Fruit fly (Drosophila melanogaster): ENCODE results near the gene CG5386.
A peak's percentile ranks its signal among the peaks of the same experiment; 100 is the strongest.

Gene CG5386

DNA sequence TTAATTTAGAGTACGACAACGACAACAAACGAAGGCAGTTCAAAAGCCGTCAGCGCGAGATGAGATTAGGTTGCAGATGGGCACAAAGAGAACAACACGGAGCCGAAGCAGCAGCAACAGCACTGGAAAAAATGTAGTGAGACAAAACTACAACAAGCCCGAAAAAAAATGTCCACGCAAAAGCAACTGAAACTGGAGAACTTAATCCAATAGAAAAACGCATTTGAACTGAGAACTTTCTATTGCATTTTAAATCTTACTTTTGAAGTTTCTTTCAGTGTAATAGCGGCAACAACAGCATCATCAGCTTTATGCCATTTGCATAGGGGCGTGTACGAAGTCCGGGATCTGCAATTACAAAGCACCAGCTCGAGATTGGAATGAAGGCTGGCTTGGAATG, 2.5 kb downstream of the CG5386 start (continued):
- no peak for TF ChIP-seq Mio (GFP tag; optimal IDR thresholded peaks at IDR 0.05)

DNA sequence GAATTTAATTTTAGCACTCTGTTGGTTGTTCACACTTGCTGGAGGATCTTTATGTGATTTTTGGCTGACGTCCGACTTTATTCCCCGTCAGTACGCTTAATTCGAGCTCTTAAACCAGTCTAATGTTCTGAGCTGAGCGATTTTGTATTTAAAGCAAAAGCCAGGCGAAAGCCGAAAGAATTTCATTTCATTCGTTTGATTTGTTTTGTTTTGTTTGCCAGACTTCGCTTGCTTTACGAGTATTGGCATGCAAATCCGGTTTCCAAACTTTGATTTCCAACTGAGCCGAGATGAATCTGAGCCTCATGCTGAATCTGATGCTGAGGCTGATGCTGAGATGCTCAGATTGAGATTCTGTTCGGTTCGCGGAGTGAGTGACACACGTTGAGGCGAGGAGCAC, 8.0 kb downstream of the CG5386 start, which contains the start of gene CG5391:
TSS of gene CG5391 (minus strand) at position 101 of the 400 bp plus-strand sequence.
- TF ChIP-seq sv (GFP tag; optimal IDR thresholded peaks at IDR 0.05): no peak
- no peak for TF ChIP-seq fru (GFP tag; optimal IDR thresholded peaks at IDR 0.05)
- no peak for TF ChIP-seq dmrt93B (GFP tag; optimal IDR thresholded peaks at IDR 0.05)
- TF ChIP-seq foxo (GFP tag; optimal IDR thresholded peaks at IDR 0.05): no peak
- TF ChIP-seq usp (GFP tag; optimal IDR thresholded peaks at IDR 0.05): no peak
- TF ChIP-seq HLH106 (tag; optimal IDR thresholded peaks at IDR 0.05): no peak
- TF ChIP-seq Mio (GFP tag; optimal IDR thresholded peaks at IDR 0.05): no peak
- TF ChIP-seq dsf (GFP tag; optimal IDR thresholded peaks at IDR 0.05; ENCODE audit: borderline replicate concordance): no peak
- no peak for TF ChIP-seq woc (GFP tag; optimal IDR thresholded peaks at IDR 0.05)
- no peak for TF ChIP-seq tai (GFP tag; optimal IDR thresholded peaks at IDR 0.05)
- TF ChIP-seq sage (GFP tag; optimal IDR thresholded peaks at IDR 0.05): no peak
- TF ChIP-seq pan (optimal IDR thresholded peaks at IDR 0.05): no peak
- no peak for TF ChIP-seq Jra (GFP tag; optimal IDR thresholded peaks at IDR 0.05)
- TF ChIP-seq OdsH (GFP tag; optimal IDR thresholded peaks at IDR 0.05): no peak
- TF ChIP-seq CrebA (GFP tag; optimal IDR thresholded peaks at IDR 0.05; ENCODE audit: borderline replicate concordance): no peak
- no peak for TF ChIP-seq Hr83 (GFP tag; optimal IDR thresholded peaks at IDR 0.05; ENCODE audit: poor library complexity, severe bottlenecking)
- no peak for TF ChIP-seq h (GFP tag; optimal IDR thresholded peaks at IDR 0.05)
- no peak for TF ChIP-seq Abd-B (GFP tag; optimal IDR thresholded peaks at IDR 0.05)
- TF ChIP-seq Hr78 (GFP tag; optimal IDR thresholded peaks at IDR 0.05): no peak

DNA sequence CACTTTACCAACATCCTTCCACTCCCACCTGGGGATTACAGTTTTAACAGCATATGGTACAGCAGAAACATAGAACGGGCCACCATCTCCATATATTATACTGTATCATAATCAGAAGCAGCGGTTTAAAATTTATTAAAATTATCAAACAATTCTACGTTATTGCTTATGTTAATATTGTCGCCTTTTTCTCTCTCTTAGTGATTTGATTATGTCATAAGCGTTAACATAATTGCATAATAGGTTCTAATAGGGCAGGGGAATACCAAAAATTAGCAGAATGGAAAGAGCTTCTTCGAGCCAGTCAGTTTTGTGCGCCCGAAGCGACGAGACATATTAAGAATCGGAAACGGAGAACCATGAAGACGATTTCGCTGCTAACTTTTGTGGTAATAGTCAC, 10.4 kb downstream of the CG5386 start, which contains the start of gene CG13862:
TSS of gene CG13862 (plus strand) at position 301 of the 400 bp plus-strand sequence.
- TF ChIP-seq Myc (optimal IDR thresholded peaks at IDR 0.05) (no peak), pan (optimal IDR thresholded peaks at IDR 0.05) (no peak), dmrt93B (GFP tag; optimal IDR thresholded peaks at IDR 0.05) (no peak), Rel (GFP tag; optimal IDR thresholded peaks at IDR 0.05) (no peak), Rel (tag; optimal IDR thresholded peaks at IDR 0.05) (no peak), CrebA (GFP tag; optimal IDR thresholded peaks at IDR 0.05; ENCODE audit: borderline replicate concordance) (no peak), usp (GFP tag; optimal IDR thresholded peaks at IDR 0.05) (no peak), Dif (GFP tag; optimal IDR thresholded peaks at IDR 0.05; ENCODE audit: partially characterized antibody) (no peak), Sp1 (GFP tag; optimal IDR thresholded peaks at IDR 0.05) (no peak), foxo (GFP tag; optimal IDR thresholded peaks at IDR 0.05) (no peak), N (GFP tag; optimal IDR thresholded peaks at IDR 0.05) (no peak), GATAd (GFP tag; optimal IDR thresholded peaks at IDR 0.05) (no peak), HLH106 (tag; optimal IDR thresholded peaks at IDR 0.05) (no peak), br (GFP tag; optimal IDR thresholded peaks at IDR 0.05) (no peak), Dfd (GFP tag; optimal IDR thresholded peaks at IDR 0.05) (no peak), dl (GFP tag; optimal IDR thresholded peaks at IDR 0.05; ENCODE audit: insufficient read depth in 1 of 2, partially characterized antibody in 2 of 2) (no peak), brk (GFP tag; optimal IDR thresholded peaks at IDR 0.05) (no peak), Mio (GFP tag; optimal IDR thresholded peaks at IDR 0.05) (no peak)

DNA sequence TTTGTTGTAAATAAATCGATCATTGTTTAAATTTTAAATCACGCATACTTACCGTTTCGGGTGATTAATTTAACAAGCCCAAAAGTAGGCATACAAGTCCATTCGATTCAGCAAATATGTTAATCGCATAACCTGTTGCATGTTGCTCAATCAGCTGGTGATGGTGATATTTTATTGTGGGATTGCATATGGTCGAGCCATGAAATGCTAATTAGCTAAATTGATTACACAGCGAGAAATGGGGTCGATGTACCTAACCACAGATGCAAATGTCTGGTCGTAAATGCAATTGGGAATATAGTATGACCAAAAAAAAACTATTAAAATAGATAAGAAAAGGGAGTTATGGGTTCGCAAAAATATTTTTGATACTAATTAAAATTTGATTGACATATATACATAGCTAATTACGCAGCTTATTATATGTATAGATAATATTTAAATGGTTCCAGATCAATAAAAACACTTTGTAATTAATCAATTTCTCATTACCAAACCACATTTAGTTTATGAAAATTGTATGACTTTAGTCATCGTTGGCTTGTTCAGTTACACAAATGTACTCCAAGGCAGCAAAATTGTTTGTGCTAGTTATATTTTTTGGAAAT, 11.4 kb downstream of the CG5386 start, which contains the start of gene CG33721:
TSS of gene CG33721 (plus strand) at position 558 of the 608 bp plus-strand sequence.
- no peak for TF ChIP-seq sv (GFP tag; optimal IDR thresholded peaks at IDR 0.05)

DNA sequence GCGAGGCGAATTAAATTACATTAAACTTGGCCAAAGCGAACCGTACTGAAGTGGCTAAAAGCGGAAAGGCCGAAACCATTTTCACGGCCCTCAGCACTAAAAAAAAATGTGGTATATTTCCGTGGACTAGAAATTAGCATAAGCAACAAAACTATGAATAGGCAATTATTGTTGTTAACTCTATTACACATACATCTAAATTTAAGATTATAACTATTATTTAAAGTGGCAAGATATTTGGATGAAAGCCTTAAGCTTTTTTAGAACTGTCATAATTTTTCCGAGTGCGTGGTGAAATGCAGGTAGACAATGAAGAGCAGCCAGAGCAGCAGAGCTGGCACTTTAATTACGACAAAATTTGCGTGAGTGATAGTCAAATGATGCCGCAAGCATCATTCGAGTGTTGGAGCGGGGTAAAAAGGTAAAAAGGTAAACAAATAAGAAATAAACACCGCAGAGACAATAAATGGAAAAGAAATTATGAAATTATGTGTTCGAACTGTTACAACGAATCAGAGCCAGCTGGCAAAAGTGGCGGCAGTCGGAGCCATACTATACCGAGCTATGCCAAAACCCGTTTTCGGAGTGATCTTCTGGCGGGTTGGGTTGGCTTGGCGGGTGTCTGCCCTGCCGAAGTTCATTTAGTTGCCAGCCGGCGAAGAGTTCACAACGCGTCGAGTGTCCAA, 13.2 kb downstream of the CG5386 start, which contains the start of gene CG7080:
TSS of gene CG7080 (plus strand) at position 636 of the 686 bp plus-strand sequence.
- TF ChIP-seq dsf (GFP tag; optimal IDR thresholded peaks at IDR 0.05; ENCODE audit: borderline replicate concordance): no peak
- TF ChIP-seq h (GFP tag; optimal IDR thresholded peaks at IDR 0.05): peak; percentile 1
